Worm (Caenorhabditis elegans) whole organism, dauer: ENCODE results near the gene srd-12.

Source experiments
- unc-62 ChIP-seq: sonication (generic microtip); optimal IDR thresholded peaks from 2 replicates; lab custom pipeline; 2017; ENCODE audit warnings: missing biosample characterization, missing genetic modification reagents, missing genetic modification characterization

The srd-12 gene

ce11 chrIV:5630156-5630555 is at the start of gene srd-12:
srd-12 (minus strand) TSS chrIV:5630256.
- TF ChIP-seq unc-62 (GFP tag; lab: Kevin White, UChicago): no peak

- no peak for TF ChIP-seq unc-62 (GFP tag; lab: Kevin White, UChicago)
Observed at ce11 chrIV:5678044-5678443, 48.0 kb upstream of the srd-12 start, which contains the start of gene C55C3.4. C55C3.4 (minus strand) TSS chrIV:5678144.

- no peak for TF ChIP-seq unc-62 (GFP tag; lab: Kevin White, UChicago)
Observed at ce11 chrIV:5674435-5674834, 44.4 kb upstream of the srd-12 start, which contains the start of gene srd-5. srd-5 (minus strand) TSS chrIV:5674535.

ce11 chrIV:5671325-5671724 is 41.3 kb upstream of the srd-12 start:
- TF ChIP-seq unc-62 (GFP tag; lab: Kevin White, UChicago): no peak

- TF ChIP-seq unc-62 (GFP tag; lab: Kevin White, UChicago): no peak
Observed at ce11 chrIV:5669459-5669858, 39.4 kb upstream of the srd-12 start, which contains the start of gene T19E7.6. T19E7.6 (minus strand) TSS chrIV:5669503.

- no peak for TF ChIP-seq unc-62 (GFP tag; lab: Kevin White, UChicago)
Observed at ce11 chrIV:5667191-5667590, 37.1 kb upstream of the srd-12 start.

ce11 chrIV:5666115-5667028 is 36.3 kb upstream of the srd-12 start:
- TF ChIP-seq unc-62 (GFP tag; lab: Kevin White, UChicago): no peak

ce11 chrIV:5665353-5665918 is 35.4 kb upstream of the srd-12 start:
- no peak for TF ChIP-seq unc-62 (GFP tag; lab: Kevin White, UChicago)

ce11 chrIV:5664375-5665004 is 34.4 kb upstream of the srd-12 start, which contains the start of gene bec-1:
bec-1 (minus strand) TSS chrIV:5664425.
- TF ChIP-seq unc-62 (GFP tag; lab: Kevin White, UChicago): no peak

- no peak for TF ChIP-seq unc-62 (GFP tag; lab: Kevin White, UChicago)
Observed at ce11 chrIV:5662886-5663285, 32.8 kb upstream of the srd-12 start.

ce11 chrIV:5662073-5662472 is 32.0 kb upstream of the srd-12 start:
- TF ChIP-seq unc-62 (GFP tag; lab: Kevin White, UChicago): no peak

ce11 chrIV:5660239-5660638 is 30.2 kb upstream of the srd-12 start, which contains the start of gene skn-1:
skn-1 (minus strand) TSS chrIV:5660384.
- TF ChIP-seq unc-62 (GFP tag; lab: Kevin White, UChicago): no peak

ce11 chrIV:5659461-5659860 is 29.4 kb upstream of the srd-12 start:
- TF ChIP-seq unc-62 (GFP tag; lab: Kevin White, UChicago): no peak

ce11 chrIV:5658897-5659296 is 28.8 kb upstream of the srd-12 start:
- TF ChIP-seq unc-62 (GFP tag; lab: Kevin White, UChicago): no peak

ce11 chrIV:5658225-5658624 is 28.2 kb upstream of the srd-12 start:
- TF ChIP-seq unc-62 (GFP tag; lab: Kevin White, UChicago): no peak

- no peak for TF ChIP-seq unc-62 (GFP tag; lab: Kevin White, UChicago)
Observed at ce11 chrIV:5657126-5657666, 27.1 kb upstream of the srd-12 start.
